Worm (Caenorhabditis elegans): Measurements from ENCODE around the gene F46B6.6.

Gene F46B6.6

DNA sequence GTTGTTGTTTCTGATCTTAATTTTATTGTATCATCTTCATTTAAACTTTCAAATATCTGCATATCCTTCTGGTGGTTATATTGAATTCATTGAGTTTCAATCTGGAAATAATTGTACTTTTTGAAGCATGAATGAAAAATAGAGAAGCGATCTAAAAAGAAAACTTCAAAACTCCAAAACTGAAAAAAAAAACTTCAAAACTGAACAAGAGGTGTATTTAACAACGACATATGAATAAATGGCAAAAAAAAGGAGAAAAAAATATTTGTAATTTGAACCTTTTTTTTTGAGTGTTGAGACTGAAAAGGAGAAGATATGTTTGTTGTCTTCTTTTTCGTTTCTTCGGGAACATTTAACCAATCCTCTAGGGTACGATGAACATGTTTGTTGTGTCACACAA, 28.8 kb downstream of the F46B6.6 start, which contains the start of gene F58E6.11:
TSS of gene F58E6.11 (minus strand) at position 101 of the 400 bp plus-strand sequence.
- no peak for TF ChIP-seq unc-62 (GFP tag; optimal IDR thresholded peaks at IDR 0.05)

DNA sequence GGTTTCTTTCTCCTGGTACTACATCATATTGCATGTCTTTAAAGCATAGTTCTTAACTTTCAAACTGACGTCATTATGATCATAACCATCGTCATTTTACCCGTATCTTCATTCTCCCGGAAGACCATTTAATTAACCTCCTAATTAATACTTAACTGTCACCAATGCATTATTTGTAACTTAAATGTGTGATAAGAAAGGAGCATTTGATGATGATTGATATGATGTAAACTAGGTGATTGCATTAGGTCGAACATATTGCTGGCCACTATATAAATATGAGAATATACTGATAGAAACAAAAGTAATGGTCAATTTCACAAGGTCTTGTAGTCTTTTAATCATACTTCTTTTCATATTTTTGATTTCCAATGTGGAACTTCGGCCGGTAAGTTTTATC, 30.4 kb downstream of the F46B6.6 start, which contains the start of gene hrg-3:
TSS of gene hrg-3 (plus strand) at position 227 of the 400 bp plus-strand sequence.
- no peak for TF ChIP-seq unc-62 (GFP tag; optimal IDR thresholded peaks at IDR 0.05)

DNA sequence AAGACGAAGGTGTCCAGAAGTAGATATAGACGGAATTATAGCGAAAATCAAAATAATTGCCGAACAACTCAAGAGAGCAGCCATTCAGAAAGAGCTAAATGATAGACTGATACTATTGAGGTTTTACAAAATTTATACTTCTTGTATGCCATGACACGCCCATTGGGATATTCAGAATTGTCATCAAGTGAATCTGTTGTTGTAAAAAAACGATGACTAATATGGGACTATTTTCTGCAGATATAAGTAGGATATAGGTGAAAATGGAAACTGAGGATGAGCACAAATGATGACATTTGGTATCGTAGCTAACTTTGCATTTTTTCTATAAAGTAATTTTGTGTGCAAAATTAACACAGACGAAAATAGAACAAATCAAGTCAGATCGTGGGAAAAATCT, 30.9 kb downstream of the F46B6.6 start, which contains the start of gene F58E6.8:
TSS of gene F58E6.8 (minus strand) at position 101 of the 400 bp plus-strand sequence.
- no peak for TF ChIP-seq unc-62 (GFP tag; optimal IDR thresholded peaks at IDR 0.05)

DNA sequence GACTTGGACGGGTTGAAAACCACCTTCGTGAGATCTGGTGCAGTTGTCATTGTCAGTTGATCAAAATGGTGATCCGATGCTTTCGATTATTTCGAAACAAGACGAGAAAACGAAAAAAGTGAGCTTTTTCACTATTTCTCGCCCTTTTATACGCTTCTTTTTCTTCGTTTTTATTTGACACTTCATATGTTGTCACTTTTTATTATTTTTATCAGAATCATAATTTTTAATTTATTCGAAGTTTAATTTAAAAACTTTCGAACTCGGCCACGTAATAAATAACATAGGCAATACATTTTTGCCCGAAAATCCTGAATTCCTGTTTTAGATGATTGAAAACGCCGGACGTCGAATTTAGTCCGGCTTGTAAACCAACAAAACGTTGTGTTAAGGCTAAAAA, 32.2 kb downstream of the F46B6.6 start, which contains the start of gene F58E6.5:
TSS of gene F58E6.5 (minus strand) at position 101 of the 400 bp plus-strand sequence.
- no peak for TF ChIP-seq unc-62 (GFP tag; optimal IDR thresholded peaks at IDR 0.05)

DNA sequence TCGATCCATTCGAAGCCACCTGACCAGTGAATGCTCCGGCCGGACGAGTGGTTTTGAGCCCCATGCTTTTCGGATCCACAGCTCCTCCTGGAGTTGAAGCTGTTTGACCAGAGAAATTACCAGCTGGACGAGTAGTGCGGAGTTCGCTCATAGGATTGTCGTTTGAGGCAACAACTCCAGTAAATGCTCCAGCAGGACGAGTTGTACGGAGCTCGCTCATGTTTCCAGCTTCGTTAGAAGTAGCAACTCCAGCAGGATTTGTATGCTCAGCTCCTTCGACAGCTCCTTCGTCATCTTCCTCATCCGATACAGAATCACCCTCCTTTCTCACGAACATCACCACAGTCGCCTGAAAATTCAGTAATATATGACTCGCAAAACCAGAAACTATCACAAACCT, 33.1 kb downstream of the F46B6.6 start:
- no peak for TF ChIP-seq unc-62 (GFP tag; optimal IDR thresholded peaks at IDR 0.05)

DNA sequence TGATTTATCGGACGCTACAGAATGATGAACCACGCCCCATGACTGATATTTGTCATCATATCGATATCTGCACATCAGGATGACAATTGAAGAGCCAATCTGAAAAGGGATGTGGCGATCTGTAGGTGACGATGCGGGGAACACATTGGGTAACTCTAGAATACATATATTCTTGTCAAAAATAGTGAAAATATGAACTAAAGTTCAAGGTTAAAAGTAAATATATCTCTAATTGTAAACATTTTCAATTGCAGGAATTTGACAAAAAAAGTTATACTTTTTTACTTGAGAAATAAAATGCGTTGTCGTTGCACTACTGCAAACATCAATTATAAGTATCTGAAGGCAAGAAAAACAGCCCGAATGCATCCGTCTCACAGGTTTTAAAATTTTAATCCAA, 33.8 kb downstream of the F46B6.6 start, which contains the start of gene F58E6.6:
TSS of gene F58E6.6 (minus strand) at position 101 of the 400 bp plus-strand sequence.
- TF ChIP-seq unc-62 (GFP tag; optimal IDR thresholded peaks at IDR 0.05), result no peak

DNA sequence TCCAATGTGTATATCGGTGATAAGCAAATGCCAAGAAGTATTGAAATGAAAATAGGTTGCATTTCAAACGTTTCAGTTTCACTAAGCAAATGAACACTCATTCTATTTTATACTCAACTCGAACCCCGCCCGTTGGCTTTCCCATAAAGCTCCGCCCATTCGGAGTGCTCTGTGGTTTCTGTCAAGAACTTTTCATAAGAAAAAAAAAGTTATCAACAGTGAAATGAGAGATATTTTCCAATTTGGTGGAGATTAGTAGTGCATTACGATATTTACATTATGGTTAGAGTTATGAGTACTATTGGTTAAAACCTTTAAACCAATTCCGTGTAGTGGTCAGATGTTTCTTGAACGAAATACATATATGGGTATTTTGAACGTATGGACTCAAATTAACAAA, 36.4 kb downstream of the F46B6.6 start, which contains the start of gene F58E6.4:
TSS of gene F58E6.4 (minus strand) at position 101 of the 400 bp plus-strand sequence.
- no peak for TF ChIP-seq unc-62 (GFP tag; optimal IDR thresholded peaks at IDR 0.05)

DNA sequence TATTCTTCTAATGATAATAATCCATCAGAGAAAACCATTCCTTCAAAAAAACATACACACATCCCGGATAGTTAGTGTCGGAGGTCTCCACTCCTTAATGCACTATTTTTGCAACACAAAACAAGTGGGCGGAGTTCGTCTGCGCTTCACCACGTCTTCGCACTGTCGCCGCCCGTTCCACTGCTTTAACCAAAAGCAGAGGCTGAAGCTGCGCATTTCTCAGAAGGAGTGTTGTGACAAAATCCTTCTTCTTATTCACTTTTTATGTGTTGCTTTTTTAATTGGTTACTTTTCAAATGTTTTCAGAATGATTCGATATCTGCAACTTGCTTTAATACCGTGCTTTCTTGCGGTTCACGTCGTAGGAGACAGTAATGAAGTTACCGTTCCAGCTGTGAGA, 41.7 kb downstream of the F46B6.6 start, which contains the start of gene F58E6.13:
TSS of gene F58E6.13 (plus strand) at position 301 of the 400 bp plus-strand sequence.
- TF ChIP-seq unc-62 (GFP tag; optimal IDR thresholded peaks at IDR 0.05), result no peak

DNA sequence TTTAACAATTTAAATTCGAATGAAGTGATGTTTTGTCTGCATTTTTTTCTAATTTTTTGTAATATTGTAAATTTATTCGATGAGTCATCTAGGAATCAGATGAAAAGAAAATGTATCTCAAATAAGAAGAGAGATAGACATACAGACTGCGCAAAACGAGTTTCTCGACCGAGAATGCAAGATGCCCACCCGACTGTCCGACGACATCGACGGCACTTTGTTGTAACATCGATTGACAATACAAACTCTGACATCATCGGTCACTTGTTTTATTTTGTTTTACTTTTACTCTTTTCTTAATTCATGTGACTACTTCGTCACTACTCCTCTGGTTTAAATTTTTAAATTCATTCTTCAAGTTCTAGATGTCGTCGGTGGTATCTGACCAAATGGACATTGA, 45.8 kb downstream of the F46B6.6 start, which contains the start of gene sta-2:
TSS of gene sta-2 (plus strand) at position 349 of the 400 bp plus-strand sequence.
- no peak for TF ChIP-seq unc-62 (GFP tag; optimal IDR thresholded peaks at IDR 0.05)

DNA sequence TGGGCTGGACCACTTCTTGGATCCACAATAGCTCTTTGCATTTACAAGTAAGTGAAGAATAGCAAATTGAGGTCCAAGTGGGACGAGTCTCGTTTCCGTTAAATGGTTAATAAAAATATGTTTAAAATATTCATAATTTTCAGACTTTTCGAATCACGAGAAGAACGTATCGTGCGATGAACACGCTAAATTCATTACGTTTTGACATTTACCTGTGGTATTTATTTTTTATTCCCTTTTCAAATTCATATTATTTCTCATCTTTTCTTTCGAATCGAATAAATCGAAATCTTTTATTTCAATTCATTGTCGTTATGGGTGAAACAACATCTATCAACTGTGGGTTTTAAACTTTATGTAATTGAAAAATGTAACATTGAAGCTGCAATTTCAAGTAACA, 47.3 kb downstream of the F46B6.6 start, which contains the start of gene marc-1:
TSS of gene marc-1 (plus strand) at position 301 of the 400 bp plus-strand sequence.
- TF ChIP-seq unc-62 (GFP tag; optimal IDR thresholded peaks at IDR 0.05), result no peak

DNA sequence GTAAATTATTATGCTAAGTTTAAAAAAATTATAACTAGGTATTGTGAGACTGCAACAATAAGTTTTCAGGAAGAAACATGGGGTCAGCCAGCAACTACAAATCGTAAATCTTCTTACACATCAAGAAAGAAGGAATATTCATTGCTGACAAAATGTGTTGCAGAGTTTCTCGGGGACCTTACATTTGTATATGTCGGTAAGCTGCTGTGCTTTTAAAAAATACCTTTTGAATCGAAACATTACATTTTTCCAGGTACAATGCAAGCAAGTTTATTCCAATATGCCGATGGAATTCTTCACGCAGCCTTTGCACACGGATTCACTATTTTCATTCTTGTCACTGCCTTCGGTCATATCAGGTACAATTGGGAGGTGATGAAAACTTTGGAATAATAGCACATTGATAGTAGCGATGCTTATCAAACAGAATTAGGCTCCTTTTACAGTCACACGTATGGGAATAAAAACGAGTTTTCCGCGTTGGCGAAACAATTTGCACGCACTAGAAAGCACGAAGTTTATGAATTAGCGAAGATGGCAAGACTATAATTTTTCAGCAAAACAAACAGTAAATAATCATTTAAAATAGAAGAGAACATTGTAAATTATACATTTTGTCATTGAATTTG, 48.5 kb downstream of the F46B6.6 start:
- TF ChIP-seq unc-62 (GFP tag; optimal IDR thresholded peaks at IDR 0.05), result no peak

DNA sequence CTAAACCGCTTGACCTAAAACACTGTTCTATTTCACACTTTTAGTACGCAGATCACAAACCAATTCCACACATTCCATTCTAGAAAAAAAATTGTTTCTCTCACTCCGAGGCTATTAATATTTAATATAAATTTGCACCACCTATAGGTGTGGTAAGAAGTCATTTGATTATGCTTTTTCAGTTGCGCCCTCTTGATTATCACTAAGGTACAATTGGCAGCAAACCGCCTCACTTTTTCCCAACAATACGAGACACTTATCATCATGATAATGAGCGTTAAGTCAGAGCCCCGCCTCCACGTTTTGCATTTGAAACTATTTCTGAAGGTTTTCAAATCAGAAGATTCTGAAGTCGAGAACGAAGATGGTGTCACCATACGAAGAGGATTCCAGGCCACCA, 49.4 kb downstream of the F46B6.6 start, which contains the start of gene aqp-4:
TSS of gene aqp-4 (plus strand) at position 270 of the 400 bp plus-strand sequence.
- no peak for TF ChIP-seq unc-62 (GFP tag; optimal IDR thresholded peaks at IDR 0.05)

DNA sequence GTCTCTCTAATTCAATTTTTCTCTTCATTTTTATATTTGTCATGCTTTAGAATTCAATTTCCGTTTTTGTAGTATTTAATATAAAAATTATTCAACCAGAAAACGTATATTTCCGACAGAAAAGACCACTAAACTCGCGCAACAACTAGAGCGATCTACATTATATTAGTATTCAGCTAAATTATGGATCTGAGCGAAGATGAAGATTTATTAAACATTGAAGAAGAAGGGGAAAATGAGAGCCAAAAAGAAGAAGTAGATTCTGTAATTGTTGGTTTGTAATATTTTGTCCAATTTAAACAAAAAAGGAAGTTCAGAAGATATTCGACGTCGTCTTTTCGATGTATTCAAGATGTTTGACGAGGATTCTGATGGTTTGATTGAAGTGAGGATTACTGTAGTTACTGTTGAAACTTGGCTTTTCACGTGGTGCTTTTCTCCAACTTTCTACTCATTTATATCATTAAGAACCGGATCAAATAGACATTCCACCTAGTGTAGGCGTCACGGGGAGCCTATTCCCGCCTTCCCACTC, 52.7 kb downstream of the F46B6.6 start, which contains the start of gene cal-7:
TSS of gene cal-7 (plus strand) at position 184 of the 535 bp plus-strand sequence.
- TF ChIP-seq unc-62 (GFP tag; optimal IDR thresholded peaks at IDR 0.05), result no peak

Measured in whole organism, dauer.